Fruit fly (Drosophila melanogaster) whole organism, embryonic: Measurements from ENCODE around the gene Kr-h2.

Experiments used
- ATbp ChIP-seq: fragments of 200-800 bp; sonication (Bioruptor generic); optimal IDR thresholded peaks from 2 replicates; lab custom pipeline; 2017; ENCODE audit warnings: missing biosample characterization, mild to moderate bottlenecking, missing genetic modification characterization, missing genetic modification reagents
- Adf1 ChIP-seq: fragments of 200-800 bp; sonication (Bioruptor generic); IDR thresholded peaks from 2 replicates; pipeline ENCODE4 v1.3.6; 2022; ENCODE audit warnings: missing biosample characterization, missing genetic modification characterization
- BEAF-32 ChIP-seq: fragments of 200-800 bp; sonication (Bioruptor generic); optimal IDR thresholded peaks from 3 replicates; lab custom pipeline; 2017; ENCODE audit warnings: missing biosample characterization, missing genetic modification characterization, mild to moderate bottlenecking, moderate library complexity, missing genetic modification reagents
- Blimp-1 ChIP-seq: fragments of 200-800 bp; sonication (Bioruptor generic); optimal IDR thresholded peaks from 3 replicates; lab custom pipeline; 2018; ENCODE audit warnings: missing biosample characterization, missing genetic modification characterization, mild to moderate bottlenecking, moderate library complexity, missing genetic modification reagents
- CG10431 ChIP-seq: fragments of 200-800 bp; sonication (Bioruptor generic); optimal IDR thresholded peaks from 3 replicates; lab custom pipeline; 2018; ENCODE audit warnings: missing biosample characterization, mild to moderate bottlenecking, missing genetic modification characterization
- CG10462 ChIP-seq: fragments of 200-800 bp; sonication (Bioruptor generic); optimal IDR thresholded peaks from 2 replicates; lab custom pipeline; 2016; ENCODE audit warnings: missing biosample characterization, missing genetic modification characterization
- CG11247 ChIP-seq: fragments of 200-800 bp; sonication (Bioruptor generic); IDR thresholded peaks from 2 replicates; pipeline ENCODE4 v1.3.6; 2022; ENCODE audit warnings: missing biosample characterization, missing genetic modification characterization
- CG11504 ChIP-seq: fragments of 200-800 bp; sonication (Bioruptor generic); optimal IDR thresholded peaks from 3 replicates; lab custom pipeline; 2019; ENCODE audit warnings: missing biosample characterization, mild to moderate bottlenecking, missing genetic modification characterization, moderate library complexity
- CG12391 ChIP-seq: fragments of 200-800 bp; sonication (Bioruptor generic); optimal IDR thresholded peaks from 3 replicates; lab custom pipeline; 2018; ENCODE audit warnings: missing biosample characterization, mild to moderate bottlenecking, missing genetic modification characterization, moderate library complexity
- CG13123 ChIP-seq: fragments of 200-800 bp; sonication (Bioruptor generic); optimal IDR thresholded peaks from 2 replicates; lab custom pipeline; 2016; ENCODE audit warnings: missing biosample characterization, missing genetic modification characterization
- CG13624 ChIP-seq: fragments of 200-800 bp; sonication (Bioruptor generic); optimal IDR thresholded peaks from 2 replicates; lab custom pipeline; 2016; ENCODE audit warnings: missing biosample characterization, missing genetic modification characterization
- CG16813 ChIP-seq: fragments of 200-800 bp; sonication (Bioruptor generic); IDR thresholded peaks from 3 replicates; pipeline ENCODE4 v1.3.6; 2022; ENCODE audit warnings: missing biosample characterization, missing genetic modification characterization; ENCODE audit not compliant: partially characterized antibody
- CG16815 ChIP-seq: fragments of 200-800 bp; sonication (Bioruptor generic); optimal IDR thresholded peaks from 3 replicates; lab custom pipeline; 2017; ENCODE audit warnings: missing biosample characterization, mild to moderate bottlenecking, missing genetic modification characterization
- CG17328 ChIP-seq: fragments of 200-800 bp; sonication (Bioruptor generic); IDR thresholded peaks from 2 replicates; pipeline ENCODE4 v1.3.6; 2022; ENCODE audit warnings: missing biosample characterization, missing genetic modification characterization
- CG17361 ChIP-seq: fragments of 200-800 bp; sonication (Bioruptor generic); IDR thresholded peaks from 3 replicates; pipeline ENCODE4 v1.3.6; 2022; ENCODE audit warnings: missing biosample characterization, missing genetic modification characterization
- CG2889 ChIP-seq: fragments of 200-800 bp; sonication (Bioruptor generic); IDR thresholded peaks from 3 replicates; pipeline ENCODE4 v1.3.6; 2022; ENCODE audit warnings: missing biosample characterization, missing genetic modification characterization
- CG30020 ChIP-seq: fragments of 200-800 bp; optimal IDR thresholded peaks from 2 replicates; lab custom pipeline; 2019; ENCODE audit warnings: missing biosample characterization, mild to moderate bottlenecking, missing genetic modification characterization, moderate library complexity
- CG32532 ChIP-seq: fragments of 200-800 bp; sonication (Bioruptor generic); IDR thresholded peaks from 2 replicates; pipeline ENCODE4 v1.3.6; 2022; ENCODE audit warnings: missing biosample characterization, missing genetic modification characterization
- CG4617 ChIP-seq: fragments of 200-800 bp; sonication (Bioruptor generic); optimal IDR thresholded peaks from 3 replicates; lab custom pipeline; 2016; ENCODE audit warnings: missing biosample characterization, missing genetic modification characterization, borderline replicate concordance
- CG7987 ChIP-seq: fragments of 200-800 bp; sonication (Bioruptor generic); optimal IDR thresholded peaks from 2 replicates; lab custom pipeline; 2018; ENCODE audit warnings: missing biosample characterization, mild to moderate bottlenecking, missing genetic modification characterization, moderate library complexity
- CG8089 ChIP-seq: fragments of 200-800 bp; sonication (Bioruptor generic); optimal IDR thresholded peaks from 3 replicates; lab custom pipeline; 2016; ENCODE audit warnings: missing biosample characterization, missing genetic modification characterization
- CG8924 ChIP-seq: fragments of 200-800 bp; optimal IDR thresholded peaks from 3 replicates; lab custom pipeline; 2019; ENCODE audit warnings: missing biosample characterization, mild to moderate bottlenecking, missing genetic modification characterization, moderate library complexity
- CG9215 ChIP-seq: fragments of 200-800 bp; sonication (Bioruptor generic); IDR thresholded peaks from 2 replicates; pipeline ENCODE4 v1.3.6; 2022; ENCODE audit warnings: missing biosample characterization, missing genetic modification characterization
- CG9727 ChIP-seq: fragments of 200-800 bp; sonication (Bioruptor generic); optimal IDR thresholded peaks from 3 replicates; lab custom pipeline; 2017; ENCODE audit warnings: missing biosample characterization, mild to moderate bottlenecking, missing genetic modification characterization
- Dek ChIP-seq: fragments of 200-800 bp; sonication (Bioruptor generic); optimal IDR thresholded peaks from 3 replicates; lab custom pipeline; 2019; ENCODE audit warnings: missing biosample characterization, mild to moderate bottlenecking, missing genetic modification characterization, moderate library complexity
- Poxn ChIP-seq: fragments of 200-800 bp; sonication (Bioruptor generic); IDR thresholded peaks from 2 replicates; pipeline ENCODE4 v1.3.6; 2022; ENCODE audit warnings: missing biosample characterization, missing genetic modification characterization
- Tbp ChIP-seq: fragments of >200 bp; optimal IDR thresholded peaks from 2 replicates; lab custom pipeline; 2018; ENCODE audit warnings: missing biosample characterization, missing genetic modification characterization
- Usf ChIP-seq: fragments of 200-800 bp; sonication (Bioruptor generic); optimal IDR thresholded peaks from 2 replicates; lab custom pipeline; 2017; ENCODE audit warnings: missing genotype, missing biosample characterization, missing genetic modification characterization
- al ChIP-seq: fragments of 200-800 bp; sonication (Bioruptor generic); IDR thresholded peaks from 2 replicates; pipeline ENCODE4 v1.3.6; 2022; ENCODE audit warnings: missing biosample characterization, missing genetic modification characterization
- amos ChIP-seq: fragments of 200-800 bp; sonication (Bioruptor generic); IDR thresholded peaks from 2 replicates; pipeline ENCODE4 v1.3.6; 2022; ENCODE audit warnings: missing biosample characterization, missing genetic modification characterization; ENCODE audit not compliant: partially characterized antibody
- ara ChIP-seq: fragments of 200-800 bp; sonication (Bioruptor generic); IDR thresholded peaks from 2 replicates; pipeline ENCODE4 v1.3.6; 2022; ENCODE audit warnings: missing biosample characterization, missing genetic modification characterization
- cad ChIP-seq: fragments of >200 bp; optimal IDR thresholded peaks from 2 replicates; lab custom pipeline; 2017; ENCODE audit warnings: missing biosample characterization, missing genetic modification characterization
- cato ChIP-seq: fragments of 200-800 bp; sonication (Bioruptor generic); optimal IDR thresholded peaks from 2 replicates; lab custom pipeline; 2016; ENCODE audit warnings: missing biosample characterization, missing genetic modification characterization, borderline replicate concordance
- danr ChIP-seq: fragments of 200-800 bp; sonication (Bioruptor generic); IDR thresholded peaks from 2 replicates; pipeline ENCODE4 v1.3.6; 2022; ENCODE audit warnings: missing biosample characterization, missing genetic modification characterization
- esg ChIP-seq: fragments of 200-800 bp; sonication (Bioruptor generic); conservative IDR thresholded peaks from 2 replicates; pipeline ENCODE4 v1.3.6; 2022; ENCODE audit warnings: missing biosample characterization, missing genetic modification characterization
- exex ChIP-seq: fragments of 200-800 bp; sonication (Bioruptor generic); optimal IDR thresholded peaks from 4 replicates; lab custom pipeline; 2018; ENCODE audit warnings: missing biosample characterization, mild to moderate bottlenecking, missing genetic modification characterization, moderate library complexity
- fu2 ChIP-seq: fragments of 200-800 bp; sonication (Bioruptor generic); optimal IDR thresholded peaks from 2 replicates; lab custom pipeline; 2016; ENCODE audit warnings: missing biosample characterization, missing genetic modification characterization
- gfzf ChIP-seq: fragments of 200-800 bp; sonication (Bioruptor generic); optimal IDR thresholded peaks from 2 replicates; lab custom pipeline; 2016; ENCODE audit warnings: missing biosample characterization, mild to moderate bottlenecking, missing genetic modification characterization, moderate library complexity
- hb ChIP-seq: fragments of 200-800 bp; sonication (Bioruptor generic); IDR thresholded peaks from 3 replicates; pipeline ENCODE4 v1.3.6; 2022; ENCODE audit warnings: missing biosample characterization, missing genetic modification characterization; ENCODE audit not compliant: partially characterized antibody
- lilli ChIP-seq: fragments of 200-800 bp; sonication (Bioruptor generic); optimal IDR thresholded peaks from 3 replicates; lab custom pipeline; 2016; ENCODE audit warnings: missing biosample characterization, missing genetic modification characterization
- mam ChIP-seq: fragments of 200-800 bp; sonication (Bioruptor generic); optimal IDR thresholded peaks from 3 replicates; lab custom pipeline; 2016; ENCODE audit warnings: missing biosample characterization, missing genetic modification characterization
- nom ChIP-seq: fragments of 200-800 bp; sonication (Bioruptor generic); optimal IDR thresholded peaks from 2 replicates; lab custom pipeline; 2017; ENCODE audit warnings: missing biosample characterization, missing genetic modification characterization, mild to moderate bottlenecking, moderate library complexity, missing genetic modification reagents
- peb ChIP-seq: fragments of 200-800 bp; sonication (Bioruptor generic); IDR thresholded peaks from 2 replicates; pipeline ENCODE4 v1.3.6; 2022; ENCODE audit warnings: missing biosample characterization, missing genetic modification characterization
- pfk ChIP-seq: fragments of 200-800 bp; sonication (Bioruptor generic); optimal IDR thresholded peaks from 2 replicates; lab custom pipeline; 2018; ENCODE audit warnings: missing biosample characterization, mild to moderate bottlenecking, missing genetic modification characterization, moderate library complexity
- sc ChIP-seq, 3 experiments: fragments of >200 bp in 2 of 3; fragments of 200-800 bp in 1 of 3; sonication (Bioruptor generic) in 1 of 3; optimal IDR thresholded peaks; 2 replicates in 2 of 3; 3 replicates in 1 of 3; lab custom pipeline; 2017; ENCODE audit warnings: mild to moderate bottlenecking in 1 of 3, missing biosample characterization in 1 of 3, missing genetic modification characterization in 1 of 3, missing genetic modification reagents in 1 of 3
- stwl ChIP-seq: fragments of 200-800 bp; sonication (Bioruptor generic); optimal IDR thresholded peaks from 3 replicates; lab custom pipeline; 2018; ENCODE audit warnings: missing biosample characterization, mild to moderate bottlenecking, missing genetic modification characterization, moderate library complexity
- tup ChIP-seq: fragments of 200-800 bp; sonication (Bioruptor generic); optimal IDR thresholded peaks from 2 replicates; lab custom pipeline; 2016; ENCODE audit warnings: missing biosample characterization, mild to moderate bottlenecking, missing genetic modification characterization, moderate library complexity
- tx ChIP-seq: fragments of 200-800 bp; sonication (Bioruptor generic); optimal IDR thresholded peaks from 2 replicates; lab custom pipeline; 2016; ENCODE audit warnings: missing biosample characterization, missing genetic modification characterization
- wdn ChIP-seq: fragments of 200-800 bp; sonication (Bioruptor generic); IDR thresholded peaks from 2 replicates; pipeline ENCODE4 v1.3.6; 2022; ENCODE audit warnings: missing biosample characterization, missing genetic modification characterization
- zf30C ChIP-seq: fragments of 200-800 bp; sonication (Bioruptor generic); optimal IDR thresholded peaks from 3 replicates; lab custom pipeline; 2018; ENCODE audit warnings: missing biosample characterization, mild to moderate bottlenecking, missing genetic modification characterization

Gene Kr-h2

DNA sequence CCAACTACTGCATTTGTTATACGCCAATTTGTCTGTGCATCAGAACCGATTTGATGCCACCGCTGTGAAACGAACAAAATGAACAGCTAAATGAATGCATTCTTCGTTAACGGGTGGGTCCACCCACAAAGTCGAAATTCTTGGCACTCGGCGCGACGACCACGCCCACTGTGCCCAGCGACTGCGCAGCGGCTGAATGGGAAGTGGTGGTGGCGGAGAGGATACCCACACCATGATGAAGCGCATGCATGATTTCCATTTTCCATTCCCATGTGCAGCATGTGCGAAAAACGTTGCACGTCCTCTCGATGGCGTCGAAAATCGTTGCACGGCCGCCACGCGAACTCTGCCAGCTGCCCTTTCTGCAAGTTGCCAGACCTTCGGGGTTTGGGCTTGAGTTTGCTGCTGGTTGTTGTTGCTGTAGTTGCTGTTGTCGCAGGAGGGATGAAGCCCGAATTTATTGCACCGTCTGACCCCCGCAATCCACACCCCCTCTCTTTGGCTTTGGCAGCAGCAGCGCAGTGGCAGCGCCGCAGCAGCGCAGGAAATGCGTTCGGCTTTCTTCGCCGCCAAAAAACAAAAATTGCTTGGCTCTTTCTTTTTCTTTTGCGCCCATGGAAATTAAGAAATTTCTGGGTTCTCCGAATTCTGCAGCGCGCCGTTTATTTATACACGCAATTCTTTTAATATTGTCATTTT lies 10.5 kb downstream of the Kr-h2 start (continued):
- no peak for TF ChIP-seq CG9215 (GFP tag; lab: Robert Waterston, UW)
- TF ChIP-seq CG8089 (GFP tag; lab: Kevin White, UChicago) = no peak
- no peak for TF ChIP-seq fu2 (GFP tag; lab: Kevin White, UChicago)
- TF ChIP-seq ATbp (GFP tag; lab: Kevin White, UChicago) = no peak
- no peak for TF ChIP-seq CG11247 (GFP tag; lab: Robert Waterston, UW)
- TF ChIP-seq CG17328 = no peak
- TF ChIP-seq pfk (GFP tag; lab: Kevin White, UChicago) = no peak
- peak; percentile 53; the same call in 1 of the 2 replicates for TF ChIP-seq Adf1
- TF ChIP-seq CG30020 = no peak
- no peak for TF ChIP-seq tup (GFP tag; lab: Kevin White, UChicago)
- TF ChIP-seq CG12391 (tag; lab: Kevin White, UChicago) = no peak
- no peak for TF ChIP-seq CG8924 (tag; lab: Kevin White, UChicago)
- TF ChIP-seq CG10431 (GFP tag; lab: Kevin White, UChicago) = no peak
- no peak for TF ChIP-seq CG7987
- no peak for TF ChIP-seq Blimp-1 (GFP tag; lab: Kevin White, UChicago)
- no peak for TF ChIP-seq amos (GFP tag; lab: Robert Waterston, UW)
- no peak for TF ChIP-seq al (GFP tag; lab: Robert Waterston, UW)
- TF ChIP-seq lilli (GFP tag; lab: Kevin White, UChicago) = no peak
- TF ChIP-seq tx (GFP tag; lab: Kevin White, UChicago) = no peak
- TF ChIP-seq BEAF-32 (GFP tag; lab: Kevin White, UChicago) = no peak
- TF ChIP-seq CG10462 = no peak
- no peak for TF ChIP-seq esg (GFP tag; lab: Robert Waterston, UW)
- no peak for TF ChIP-seq sc (optimal IDR thresholded peaks at IDR 0.05; lab: Kevin White, UChicago)
- TF ChIP-seq sc (GFP tag; optimal IDR thresholded peaks at IDR 0.05; lab: Kevin White, UChicago) = no peak
- TF ChIP-seq exex (tag; lab: Kevin White, UChicago) = no peak
- no peak for TF ChIP-seq mam (GFP tag; lab: Kevin White, UChicago)
- no peak for TF ChIP-seq CG13624 (GFP tag; lab: Kevin White, UChicago)
- TF ChIP-seq CG11504 (tag; lab: Kevin White, UChicago) = no peak
- TF ChIP-seq ara (GFP tag; lab: Robert Waterston, UW) = no peak
- TF ChIP-seq cad (GFP tag; lab: Kevin White, UChicago) = no peak
- no peak for TF ChIP-seq Dek (tag; lab: Kevin White, UChicago)
- TF ChIP-seq CG13123 (GFP tag; lab: Kevin White, UChicago) = no peak
- no peak for TF ChIP-seq CG32532 (GFP tag; lab: Robert Waterston, UW)
- TF ChIP-seq CG16815 (GFP tag; lab: Kevin White, UChicago) = no peak
- no peak for TF ChIP-seq zf30C
- no peak for TF ChIP-seq CG2889
- no peak for TF ChIP-seq stwl (tag; lab: Kevin White, UChicago)
- no peak for TF ChIP-seq hb (GFP tag; lab: Robert Waterston, UW)
- no peak for TF ChIP-seq Tbp (GFP tag; lab: Kevin White, UChicago)
- no peak for TF ChIP-seq Poxn (GFP tag; lab: Robert Waterston, UW)
- no peak for TF ChIP-seq CG4617 (GFP tag; lab: Kevin White, UChicago)
- no peak; the same call in 2 of the 3 replicates for TF ChIP-seq CG16813 (GFP tag; lab: Robert Waterston, UW)
- TF ChIP-seq nom (GFP tag; lab: Kevin White, UChicago) = no peak
- no peak for TF ChIP-seq danr (GFP tag; lab: Robert Waterston, UW)
- no peak for TF ChIP-seq CG9727 (GFP tag; lab: Kevin White, UChicago)
- TF ChIP-seq peb = no peak
- TF ChIP-seq CG17361 (GFP tag; lab: Robert Waterston, UW) = no peak
- TF ChIP-seq wdn = no peak
- TF ChIP-seq Usf (GFP tag; lab: Kevin White, UChicago) = no peak
- TF ChIP-seq cato (GFP tag; lab: Kevin White, UChicago) = no peak
- TF ChIP-seq gfzf (GFP tag; lab: Kevin White, UChicago) = no peak
